Worm (Caenorhabditis elegans) whole organism, young adult: ENCODE results near the gene T26C12.3.
A peak's percentile ranks its signal among the peaks of the same experiment; 100 is the strongest.

Experiments used
- F10E7.11 ChIP-seq: sonication (generic microtip); optimal IDR thresholded peaks from 2 replicates; lab custom pipeline; 2017; ENCODE audit warnings: mild to moderate bottlenecking, missing genetic modification characterization, moderate library complexity, missing compliant biosample characterization
- F22D6.2 ChIP-seq: sonication (generic microtip); optimal IDR thresholded peaks from 2 replicates; lab custom pipeline; 2016; ENCODE audit warnings: mild to moderate bottlenecking, missing genetic modification characterization, missing compliant biosample characterization
- F37B4.10 ChIP-seq: fragments of 200-800 bp; sonication (Bioruptor generic); IDR thresholded peaks from 2 replicates; pipeline ENCODE4 v1.3.6; 2022; ENCODE audit warnings: missing genetic modification characterization, missing compliant biosample characterization
- F39B2.1 ChIP-seq: fragments of 200-800 bp; sonication (Bioruptor generic); IDR thresholded peaks from 2 replicates; pipeline ENCODE4 v1.3.6; 2022; ENCODE audit warnings: missing genetic modification reagents, missing genetic modification characterization, missing compliant biosample characterization
- F52B5.7 ChIP-seq: sonication (generic microtip); optimal IDR thresholded peaks from 2 replicates; lab custom pipeline; 2016; ENCODE audit warnings: mild to moderate bottlenecking, missing genetic modification characterization, missing compliant biosample characterization
- K12H6.12 ChIP-seq: fragments of 200-800 bp; sonication (Bioruptor generic); optimal IDR thresholded peaks from 2 replicates; lab custom pipeline; 2018; ENCODE audit warnings: mild to moderate bottlenecking, missing genetic modification characterization, missing compliant biosample characterization
- T07F8.4 ChIP-seq: sonication (generic microtip); optimal IDR thresholded peaks from 2 replicates; lab custom pipeline; 2016; ENCODE audit warnings: mild to moderate bottlenecking, missing genetic modification characterization, moderate library complexity, missing compliant biosample characterization
- Y53F4B.3 ChIP-seq: fragments of 200-800 bp; sonication (Bioruptor generic); IDR thresholded peaks from 2 replicates; pipeline ENCODE4 v1.3.6; 2022; ENCODE audit warnings: missing genetic modification reagents, missing genetic modification characterization, missing compliant biosample characterization
- Y79H2A.3 ChIP-seq: fragments of 200-800 bp; sonication (Bioruptor generic); conservative IDR thresholded peaks from 2 replicates; pipeline ENCODE4 v1.3.6; 2022; ENCODE audit warnings: missing genetic modification reagents, missing genetic modification characterization, missing compliant biosample characterization
- aptf-3 ChIP-seq: fragments of 200-800 bp; sonication (Bioruptor generic); IDR thresholded peaks from 2 replicates; pipeline ENCODE4 v1.3.6; 2022; ENCODE audit warnings: missing genetic modification characterization, missing compliant biosample characterization
- atf-7 ChIP-seq: sonication (generic microtip); optimal IDR thresholded peaks from 2 replicates; lab custom pipeline; 2017; ENCODE audit warnings: mild to moderate bottlenecking, missing genetic modification characterization, missing compliant biosample characterization
- attf-3 ChIP-seq: fragments of 200-800 bp; sonication (Bioruptor generic); conservative IDR thresholded peaks from 2 replicates; pipeline ENCODE4 v1.3.6; 2022; ENCODE audit warnings: missing genetic modification reagents, missing genetic modification characterization, missing compliant biosample characterization
- attf-5 ChIP-seq: fragments of 200-800 bp; sonication (Bioruptor generic); optimal IDR thresholded peaks from 2 replicates; lab custom pipeline; 2018; ENCODE audit warnings: mild to moderate bottlenecking, missing genetic modification characterization, missing compliant biosample characterization
- attf-6 ChIP-seq: fragments of 200-800 bp; sonication (Bioruptor generic); IDR thresholded peaks from 2 replicates; pipeline ENCODE4 v1.3.6; 2022; ENCODE audit warnings: missing genetic modification reagents, missing genetic modification characterization, missing compliant biosample characterization
- cebp-1 ChIP-seq, 2 experiments: fragments of 200-800 bp in 1 of 2; sonication (Bioruptor generic) in 1 of 2; sonication (generic microtip) in 1 of 2; IDR thresholded peaks in 1 of 2; optimal IDR thresholded peaks in 1 of 2; 2 replicates each; pipeline versions ENCODE4 v1.3.6 to Lab custom; 2017 to 2022; ENCODE audit warnings: missing compliant biosample characterization in 2 of 2, missing genetic modification characterization in 2 of 2, mild to moderate bottlenecking in 1 of 2, missing genetic modification reagents in 1 of 2, moderate library complexity in 1 of 2
- ceh-27 ChIP-seq: fragments of 200-800 bp; sonication (Bioruptor generic); optimal IDR thresholded peaks from 2 replicates; lab custom pipeline; 2018; ENCODE audit warnings: mild to moderate bottlenecking, missing genetic modification characterization, moderate library complexity, missing compliant biosample characterization
- ceh-58 ChIP-seq: fragments of 200-800 bp; sonication (Bioruptor generic); IDR thresholded peaks from 2 replicates; pipeline ENCODE4 v1.3.6; 2022; ENCODE audit warnings: missing genetic modification characterization, missing compliant biosample characterization
- ceh-79 ChIP-seq: sonication (generic microtip); optimal IDR thresholded peaks from 2 replicates; lab custom pipeline; 2017; ENCODE audit warnings: mild to moderate bottlenecking, missing genetic modification characterization, missing compliant biosample characterization
- egl-18 ChIP-seq: fragments of 200-800 bp; sonication (Bioruptor generic); IDR thresholded peaks from 2 replicates; pipeline ENCODE4 v1.3.6; 2022; ENCODE audit warnings: missing genetic modification reagents, missing genetic modification characterization, missing compliant biosample characterization
- hrde-1 ChIP-seq: sonication (generic microtip); optimal IDR thresholded peaks from 2 replicates; lab custom pipeline; 2016; ENCODE audit warnings: missing genetic modification characterization, mild to moderate bottlenecking, missing compliant biosample characterization, moderate library complexity, missing genotype, missing genetic modification reagents, borderline replicate concordance
- hsf-1 ChIP-seq: fragments of 200-800 bp; sonication (Bioruptor generic); IDR thresholded peaks from 2 replicates; pipeline ENCODE4 v1.3.6; 2022; ENCODE audit warnings: missing genetic modification reagents, missing genetic modification characterization, missing compliant biosample characterization
- lin-26 ChIP-seq: fragments of 200-800 bp; sonication (Bioruptor generic); IDR thresholded peaks from 2 replicates; pipeline ENCODE4 v1.3.6; 2022; ENCODE audit warnings: missing genetic modification reagents, missing genetic modification characterization, missing compliant biosample characterization
- lin-35 ChIP-seq, 3 experiments: fragments of 150-350 bp in 2 of 3; sonication (generic microtip) in 1 of 3; optimal IDR thresholded peaks; 2 replicates each; lab custom pipeline; 2014 to 2018; ENCODE audit warnings: missing biosample characterization in 3 of 3, missing genetic modification characterization in 3 of 3, missing genetic modification reagents in 3 of 3
- lin-54 ChIP-seq: fragments of 200-800 bp; sonication (Bioruptor generic); optimal IDR thresholded peaks from 2 replicates; lab custom pipeline; 2018; ENCODE audit warnings: mild to moderate bottlenecking, missing genetic modification characterization, missing compliant biosample characterization
- madf-3 ChIP-seq: fragments of 200-800 bp; sonication (Bioruptor generic); IDR thresholded peaks from 2 replicates; pipeline ENCODE4 v1.3.6; 2022; ENCODE audit warnings: missing genetic modification reagents, missing genetic modification characterization, missing compliant biosample characterization
- madf-8 ChIP-seq: fragments of 200-800 bp; sonication (Bioruptor generic); conservative IDR thresholded peaks from 2 replicates; pipeline ENCODE4 v1.3.6; 2022; ENCODE audit warnings: missing genetic modification reagents, missing genetic modification characterization, missing compliant biosample characterization
- mel-28 ChIP-seq: sonication (generic microtip); optimal IDR thresholded peaks from 2 replicates; lab custom pipeline; 2016; ENCODE audit warnings: borderline replicate concordance, mild to moderate bottlenecking, missing genetic modification characterization, missing compliant biosample characterization
- mxl-1 ChIP-seq: sonication (generic microtip); optimal IDR thresholded peaks from 2 replicates; lab custom pipeline; 2016; ENCODE audit warnings: missing genetic modification characterization, missing compliant biosample characterization
- nfya-1 ChIP-seq: sonication (generic microtip); optimal IDR thresholded peaks from 2 replicates; lab custom pipeline; 2017; ENCODE audit warnings: antibody characterized with exemption, missing compliant biosample characterization, missing genetic modification characterization, borderline replicate concordance; ENCODE audit not compliant: insufficient read depth
- nfyb-1 ChIP-seq: fragments of 200-800 bp; sonication (Bioruptor generic); IDR thresholded peaks from 2 replicates; pipeline ENCODE4 v1.3.6; 2022; ENCODE audit warnings: missing genetic modification reagents, missing genetic modification characterization, missing compliant biosample characterization
- nhr-120 ChIP-seq: fragments of 200-800 bp; sonication (Bioruptor generic); IDR thresholded peaks from 2 replicates; pipeline ENCODE4 v1.3.6; 2022; ENCODE audit warnings: missing genetic modification characterization, missing compliant biosample characterization
- nhr-27 ChIP-seq: fragments of 200-800 bp; sonication (Bioruptor generic); optimal IDR thresholded peaks from 2 replicates; lab custom pipeline; 2018; ENCODE audit warnings: mild to moderate bottlenecking, missing genetic modification characterization, moderate library complexity, missing compliant biosample characterization
- nhr-80 ChIP-seq: sonication (generic microtip); optimal IDR thresholded peaks from 2 replicates; lab custom pipeline; 2016; ENCODE audit warnings: missing genetic modification characterization, missing compliant biosample characterization
- nhr-90 ChIP-seq: sonication (generic microtip); optimal IDR thresholded peaks from 2 replicates; lab custom pipeline; 2016; ENCODE audit warnings: missing genotype, mild to moderate bottlenecking, missing genetic modification characterization, missing compliant biosample characterization
- rcor-1 ChIP-seq: fragments of 200-800 bp; sonication (Bioruptor generic); IDR thresholded peaks from 2 replicates; pipeline ENCODE4 v1.3.6; 2022; ENCODE audit warnings: missing genetic modification reagents, missing genetic modification characterization, missing compliant biosample characterization
- repo-1 ChIP-seq: sonication (generic microtip); optimal IDR thresholded peaks from 2 replicates; lab custom pipeline; 2017; ENCODE audit warnings: mild to moderate bottlenecking, missing genetic modification characterization, missing compliant biosample characterization
- sdz-38 ChIP-seq: sonication (generic microtip); optimal IDR thresholded peaks from 2 replicates; lab custom pipeline; 2016; ENCODE audit warnings: missing genotype, missing genetic modification characterization, missing compliant biosample characterization
- snpc-1.1 ChIP-seq: sonication (generic microtip); optimal IDR thresholded peaks from 2 replicates; lab custom pipeline; 2017; ENCODE audit warnings: missing genetic modification characterization, mild to moderate bottlenecking, missing compliant biosample characterization, antibody characterized with exemption, moderate library complexity, missing genotype, missing genetic modification reagents; ENCODE audit not compliant: insufficient read depth
- snpc-3.4 ChIP-seq: sonication (generic microtip); optimal IDR thresholded peaks from 2 replicates; lab custom pipeline; 2017; ENCODE audit warnings: missing genetic modification characterization, mild to moderate bottlenecking, missing compliant biosample characterization, antibody characterized with exemption, moderate library complexity, missing genotype, missing genetic modification reagents
- xnd-1 ChIP-seq: sonication (generic microtip); optimal IDR thresholded peaks from 2 replicates; lab custom pipeline; 2016; ENCODE audit warnings: missing genotype, missing genetic modification reagents, missing genetic modification characterization, missing compliant biosample characterization
- zim-3 ChIP-seq: sonication (generic microtip); optimal IDR thresholded peaks from 2 replicates; lab custom pipeline; 2017; ENCODE audit warnings: mild to moderate bottlenecking, missing genetic modification characterization, moderate library complexity, missing compliant biosample characterization
- ztf-28 ChIP-seq: fragments of 200-800 bp; sonication (Bioruptor generic); IDR thresholded peaks from 2 replicates; pipeline ENCODE4 v1.3.6; 2022; ENCODE audit warnings: missing genetic modification reagents, missing genetic modification characterization, missing compliant biosample characterization

The T26C12.3 gene

DNA sequence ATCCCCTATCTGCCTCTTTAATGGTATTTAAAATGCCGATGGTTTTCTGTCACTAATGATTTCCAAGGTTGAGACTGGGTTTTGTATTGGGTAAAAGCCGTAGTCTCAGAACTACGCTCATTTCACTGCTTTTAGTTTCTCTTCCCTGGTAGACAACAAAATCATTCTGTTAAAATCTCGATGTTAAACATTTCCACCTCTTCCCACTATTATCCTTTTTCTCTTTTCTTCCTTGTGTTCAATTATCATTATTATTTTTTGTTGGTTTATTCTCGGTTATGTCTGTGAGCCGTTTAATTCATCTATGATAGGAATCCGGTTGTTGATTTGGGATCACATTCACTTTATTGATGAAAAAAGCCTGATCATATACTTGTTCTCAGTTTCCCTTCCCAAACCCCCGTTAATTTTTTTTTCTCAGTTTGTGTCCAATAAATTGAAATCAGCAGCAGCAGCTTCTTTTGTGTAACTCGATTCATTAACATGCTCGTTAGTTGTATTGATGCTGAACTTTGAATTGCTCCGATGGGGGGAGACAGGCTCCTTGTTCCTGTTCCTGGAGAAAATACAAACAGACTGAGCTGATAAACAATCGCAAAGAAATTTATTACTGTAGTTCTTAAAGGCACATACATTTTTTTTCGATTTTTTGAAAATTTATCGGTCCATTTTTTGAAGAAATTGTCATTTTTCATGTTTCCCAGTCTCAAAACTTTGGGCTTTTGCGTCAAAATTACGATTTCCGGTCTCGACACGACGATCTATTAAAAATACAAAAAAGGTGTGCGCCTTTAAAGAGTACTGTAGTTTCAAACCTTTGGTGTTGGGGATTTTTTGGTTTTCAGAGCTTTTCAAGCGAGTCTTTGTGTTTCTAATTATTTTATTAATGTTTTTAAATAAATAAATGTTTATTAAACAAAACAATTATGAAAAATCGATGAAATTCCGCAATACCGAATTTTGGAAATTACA lies 23.7 kb upstream of the T26C12.3 start (continued):
- peak; percentile 4 for TF ChIP-seq snpc-3.4 (tag; lab: Kevin White, UChicago)
- TF ChIP-seq F10E7.11 (tag; lab: Kevin White, UChicago) = peak; percentile 19
- peak; percentile 48 for TF ChIP-seq mxl-1 (tag; lab: Kevin White, UChicago)
- TF ChIP-seq lin-35 (GFP tag; optimal IDR thresholded peaks at IDR 0.05; lab: Kevin White, UChicago) = peak in 2 of 3 experiments; percentile 24 to 31
- TF ChIP-seq repo-1 = peak; percentile 37
- peak; percentile 39 for TF ChIP-seq atf-7 (tag; lab: Kevin White, UChicago)
- peak; percentile 13 for TF ChIP-seq nhr-90 (tag; lab: Kevin White, UChicago)
- peak; percentile 59; the same call in 1 of the 2 replicates for TF ChIP-seq lin-26 (GFP tag; lab: Robert Waterston, UW)
- TF ChIP-seq madf-3 (GFP tag; lab: Robert Waterston, UW) = 0 out of 2 replicates have a peak, but pooled peaks have one; percentile 6
- no peak for TF ChIP-seq egl-18 (GFP tag; lab: Robert Waterston, UW)
- peak; percentile 62 for TF ChIP-seq ceh-79 (tag; lab: Kevin White, UChicago)
- 0 out of 2 replicates have a peak, but pooled peaks have one; percentile 77 for TF ChIP-seq aptf-3 (GFP tag; lab: Robert Waterston, UW)
- peak; percentile 46 for TF ChIP-seq xnd-1 (tag; lab: Kevin White, UChicago)
- TF ChIP-seq zim-3 = peak; percentile 45
- no peak for TF ChIP-seq cebp-1 (GFP tag; IDR thresholded peaks at IDR 0.05; lab: Robert Waterston, UW)
- TF ChIP-seq cebp-1 (tag; optimal IDR thresholded peaks at IDR 0.05; lab: Kevin White, UChicago) = peak; percentile 36
- peak; percentile 22; the same call in 1 of the 2 replicates for TF ChIP-seq F39B2.1 (GFP tag; lab: Robert Waterston, UW)
- peak; percentile 22 for TF ChIP-seq attf-5
- TF ChIP-seq nfyb-1 (GFP tag; lab: Robert Waterston, UW) = no peak
- peak; percentile 60 for TF ChIP-seq hrde-1 (tag; lab: Kevin White, UChicago)
- peak; percentile 47 for TF ChIP-seq F52B5.7 (tag; lab: Kevin White, UChicago)
- TF ChIP-seq ztf-28 (GFP tag; lab: Robert Waterston, UW) = no peak
- TF ChIP-seq lin-54 = peak; percentile 55
- TF ChIP-seq attf-6 = 0 out of 2 replicates have a peak, but pooled peaks have one; percentile 52

DNA sequence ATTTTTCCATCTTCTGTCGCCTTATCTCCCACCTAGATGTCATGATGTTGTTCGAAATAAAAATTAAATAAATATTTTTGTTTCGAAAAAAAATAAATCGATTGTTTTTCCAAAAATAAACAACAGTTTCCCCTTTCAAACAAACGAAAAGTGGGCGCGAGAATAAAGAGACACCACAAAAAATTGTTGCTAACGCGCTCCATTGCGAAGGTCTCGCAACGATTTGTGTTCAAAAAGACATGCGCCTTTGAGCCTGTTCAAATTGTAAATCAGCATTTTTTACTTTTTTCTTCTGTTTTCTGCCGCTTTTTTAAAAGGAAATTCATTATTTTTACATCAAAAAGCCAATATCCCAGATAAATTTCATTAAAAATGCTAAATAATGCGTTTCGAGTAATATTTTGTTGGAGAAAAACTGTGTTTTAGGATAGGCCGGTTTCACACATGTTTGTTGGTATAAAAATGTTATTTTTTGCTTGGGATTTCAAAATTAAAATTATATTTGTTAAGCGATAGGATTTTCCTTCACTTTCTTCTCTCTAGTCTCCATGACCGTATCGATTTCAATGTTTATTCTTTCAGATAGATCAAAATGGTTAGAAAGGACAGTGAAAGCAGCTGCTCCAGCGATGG lies 21.5 kb upstream of the T26C12.3 start, which contains the start of gene W08E12.7:
Gene W08E12.7, plus strand, starts transcription at position 583 of the 633 bp plus-strand sequence.
- TF ChIP-seq nfyb-1 (GFP tag; lab: Robert Waterston, UW) = peak; percentile 74
- TF ChIP-seq F52B5.7 (tag; lab: Kevin White, UChicago) = no peak
- TF ChIP-seq madf-8 = peak; percentile 87
- no peak for TF ChIP-seq mel-28
- peak; percentile 82 for TF ChIP-seq K12H6.12 (tag; lab: Kevin White, UChicago)
- TF ChIP-seq T07F8.4 (tag; lab: Kevin White, UChicago) = peak; percentile 20
- peak; percentile 96 for TF ChIP-seq lin-54
- TF ChIP-seq nhr-90 (tag; lab: Kevin White, UChicago) = peak; percentile 52
- no peak for TF ChIP-seq nhr-27 (tag; lab: Kevin White, UChicago)
- TF ChIP-seq attf-5 = peak; percentile 99
- TF ChIP-seq hsf-1 = peak; percentile 61; the same call in 1 of the 2 replicates
- peak; percentile 91 for TF ChIP-seq nhr-80
- peak; percentile 89 for TF ChIP-seq ceh-27
- TF ChIP-seq snpc-1.1 (tag; lab: Kevin White, UChicago) = peak; percentile 72
- TF ChIP-seq nhr-120 (GFP tag; lab: Robert Waterston, UW) = no peak
- peak; percentile 74 for TF ChIP-seq attf-3
- TF ChIP-seq Y79H2A.3 (GFP tag; lab: Robert Waterston, UW) = peak; percentile 57; the same call in 1 of the 2 replicates
- TF ChIP-seq attf-6 = 0 out of 2 replicates have a peak, but pooled peaks have one; percentile 38
- peak; percentile 55 for TF ChIP-seq F22D6.2 (tag; lab: Kevin White, UChicago)
- TF ChIP-seq ceh-58 = no peak
- TF ChIP-seq rcor-1 (GFP tag; lab: Robert Waterston, UW) = peak; percentile 89
- TF ChIP-seq F39B2.1 (GFP tag; lab: Robert Waterston, UW) = no peak
- TF ChIP-seq F37B4.10 (GFP tag; lab: Robert Waterston, UW) = no peak
- TF ChIP-seq sdz-38 (tag; lab: Kevin White, UChicago) = no peak
- TF ChIP-seq Y53F4B.3 (GFP tag; lab: Robert Waterston, UW) = peak; percentile 67
- no peak for TF ChIP-seq nfya-1 (tag; lab: Kevin White, UChicago)
